Worm (Caenorhabditis elegans): Measurements from ENCODE around the gene atic-1.

DNA sequence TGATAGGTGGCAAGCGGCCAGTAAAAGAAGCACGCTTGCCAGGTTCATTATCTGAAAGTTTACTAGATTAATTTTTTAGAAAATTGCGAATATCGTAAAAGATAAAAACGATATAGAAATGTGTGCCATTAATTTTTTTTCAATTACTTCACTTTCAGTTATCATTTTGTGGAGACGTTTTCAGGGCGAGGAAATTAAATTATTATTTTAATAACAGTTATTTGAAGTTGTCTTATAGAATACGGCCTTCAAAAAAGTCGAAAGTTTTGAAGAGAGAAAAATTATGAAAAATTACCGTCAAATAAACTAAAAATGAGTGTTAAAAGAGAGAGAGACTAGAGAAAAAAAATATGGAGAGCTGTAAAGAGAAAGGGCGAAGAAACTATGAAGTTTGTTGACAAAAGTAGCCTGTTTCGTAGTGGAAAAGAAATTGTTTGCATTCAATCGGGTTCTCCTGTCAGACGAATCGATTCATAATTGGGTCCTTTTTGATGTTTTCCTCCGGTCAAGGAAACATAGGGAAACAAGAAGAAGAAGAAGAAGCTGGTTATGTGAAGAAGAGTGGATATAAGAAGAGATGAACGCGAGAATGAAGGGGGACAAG lies 47.1 kb upstream of the atic-1 start, which contains the start of gene erp-44.2:
- TF ChIP-seq nhr-11 (tag; optimal IDR thresholded peaks at IDR 0.05) = no peak
- TF ChIP-seq pha-4 (tag; optimal IDR thresholded peaks at IDR 0.05) = no peak
- TF ChIP-seq ceh-19 (GFP tag; optimal IDR thresholded peaks at IDR 0.05) = no peak
- no peak for TF ChIP-seq fkh-10 (GFP tag; optimal IDR thresholded peaks at IDR 0.05)
- TF ChIP-seq C08G9.2 (tag; optimal IDR thresholded peaks at IDR 0.05) = no peak
- TF ChIP-seq dmd-4 (tag; optimal IDR thresholded peaks at IDR 0.05; ENCODE audit: borderline replicate concordance) = no peak
- TF ChIP-seq odd-2 (tag; optimal IDR thresholded peaks at IDR 0.05) = no peak
- TF ChIP-seq ceh-14 (tag; optimal IDR thresholded peaks at IDR 0.05) = no peak
- no peak for TF ChIP-seq pros-1 (tag; optimal IDR thresholded peaks at IDR 0.05)
- no peak for TF ChIP-seq nfya-1 (tag; optimal IDR thresholded peaks at IDR 0.05)
